Fruit fly (Drosophila melanogaster): ENCODE results near the gene CG32762.
A peak's percentile ranks its signal among the peaks of the same experiment; 100 is the strongest.

CG32762 gene

DNA sequence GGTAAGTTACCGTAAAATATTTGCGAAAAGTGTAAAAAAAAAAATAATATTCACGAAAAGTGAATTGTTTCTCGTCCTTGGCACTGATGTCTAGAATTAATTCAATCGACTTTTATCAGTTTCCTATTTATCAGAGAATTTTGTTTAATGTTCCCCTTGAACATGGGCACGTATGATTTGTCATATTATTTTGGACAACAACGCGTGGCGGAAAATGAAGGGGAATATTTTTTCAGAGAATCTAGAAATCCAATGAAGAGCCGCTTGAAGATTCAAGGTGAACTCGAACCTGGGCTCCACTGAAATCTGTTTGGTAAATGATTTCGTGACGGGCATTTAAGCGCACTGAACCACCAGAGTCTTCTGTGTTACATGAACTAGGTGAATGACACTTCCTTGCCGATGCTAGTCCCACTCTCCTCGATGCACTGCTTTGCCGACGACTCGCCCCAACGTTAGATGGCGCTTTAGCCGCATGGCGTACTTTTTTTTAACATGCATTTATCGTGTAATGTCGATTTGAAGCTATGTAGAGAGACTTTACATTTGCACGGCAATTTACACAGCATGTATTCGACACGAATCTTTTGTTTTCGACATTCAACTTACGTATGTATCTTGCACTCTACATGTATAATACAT, 23.3 kb upstream of the CG32762 start (continued):
- TF ChIP-seq hbn (GFP tag; IDR thresholded peaks at IDR 0.05; ENCODE audit: partially characterized antibody) (peak; percentile 66), CG17829 (tag; optimal IDR thresholded peaks at IDR 0.05) (peak; percentile 2), CG6791 (GFP tag; IDR thresholded peaks at IDR 0.05; ENCODE audit: partially characterized antibody) (peak; percentile 94), lov (optimal IDR thresholded peaks at IDR 0.05) (no peak), lov (GFP tag; IDR thresholded peaks at IDR 0.05) (0 out of 3 replicates have a peak, but pooled peaks have one; percentile 9), Hey (tag; optimal IDR thresholded peaks at IDR 0.05) (peak; percentile 45), CG11504 (tag; optimal IDR thresholded peaks at IDR 0.05) (no peak), CG3847 (GFP tag; IDR thresholded peaks at IDR 0.05) (peak; percentile 44), Med (GFP tag) (peak; percentile 70), sug (tag; optimal IDR thresholded peaks at IDR 0.05) (peak; percentile 60), HmgD (GFP tag; optimal IDR thresholded peaks at IDR 0.05) (peak; percentile 7), HHEX (GFP tag; optimal IDR thresholded peaks at IDR 0.05) (peak; percentile 14), CG8281 (tag; optimal IDR thresholded peaks at IDR 0.05) (no peak), az2 (GFP tag; optimal IDR thresholded peaks at IDR 0.05) (peak; percentile 9), D19A (tag; optimal IDR thresholded peaks at IDR 0.05) (peak; percentile 35), CG8478 (optimal IDR thresholded peaks at IDR 0.05) (peak; percentile 70), CG32532 (GFP tag; IDR thresholded peaks at IDR 0.05) (peak; percentile 43), CG1832 (GFP tag; optimal IDR thresholded peaks at IDR 0.05) (no peak), Xbp1 (GFP tag; optimal IDR thresholded peaks at IDR 0.05) (peak; percentile 15), CG11695 (GFP tag; IDR thresholded peaks at IDR 0.05) (peak; percentile 16; the same call in 1 of the 3 replicates), pros (GFP tag; optimal IDR thresholded peaks at IDR 0.05) (peak; percentile 87), sisA (GFP tag; IDR thresholded peaks at IDR 0.05) (no peak; the same call in 1 of the 2 replicates), CG18476 (GFP tag; optimal IDR thresholded peaks at IDR 0.05) (peak; percentile 10), mirr (GFP tag; optimal IDR thresholded peaks at IDR 0.05) (peak; percentile 88), CG34224 (GFP tag; IDR thresholded peaks at IDR 0.05; ENCODE audit: partially characterized antibody) (peak; percentile 66; the same call in 2 of the 3 replicates), zen2 (GFP tag; IDR thresholded peaks at IDR 0.05; ENCODE audit: partially characterized antibody) (peak; percentile 92), sd (tag; optimal IDR thresholded peaks at IDR 0.05) (peak; percentile 64), CG3838 (GFP tag; optimal IDR thresholded peaks at IDR 0.05) (no peak), CG10959 (GFP tag; IDR thresholded peaks at IDR 0.05) (no peak), ttk (GFP tag; IDR thresholded peaks at IDR 0.05) (no peak), Sry-β (GFP tag; optimal IDR thresholded peaks at IDR 0.05) (no peak), ato (GFP tag; IDR thresholded peaks at IDR 0.05; ENCODE audit: partially characterized antibody) (peak; percentile 83), p53 (GFP tag; optimal IDR thresholded peaks at IDR 0.05) (peak; percentile 25), hkb (optimal IDR thresholded peaks at IDR 0.05) (peak; percentile 2), hkb (GFP tag; IDR thresholded peaks at IDR 0.05) (peak; percentile 40; the same call in 1 of the 2 replicates), Xrp1 (GFP tag; IDR thresholded peaks at IDR 0.05) (peak; percentile 23; the same call in 1 of the 2 replicates), CG15269 (tag; optimal IDR thresholded peaks at IDR 0.05) (peak; percentile 23), Bdp1 (GFP tag; optimal IDR thresholded peaks at IDR 0.05) (peak; percentile 100), ATbp (GFP tag; optimal IDR thresholded peaks at IDR 0.05) (no peak), sc (optimal IDR thresholded peaks at IDR 0.05) (no peak), sc (GFP tag; optimal IDR thresholded peaks at IDR 0.05) (no peak), vvl (GFP tag; IDR thresholded peaks at IDR 0.05) (peak; percentile 51; the same call in 1 of the 2 replicates), otp (GFP tag; IDR thresholded peaks at IDR 0.05) (0 out of 3 replicates have a peak, but pooled peaks have one; percentile 4), ERR (GFP tag; optimal IDR thresholded peaks at IDR 0.05) (peak; percentile 53), CTCF (GFP tag; optimal IDR thresholded peaks at IDR 0.05) (peak; percentile 94), mld (GFP tag; IDR thresholded peaks at IDR 0.05; ENCODE audit: partially characterized antibody) (peak; percentile 92), CG2889 (GFP tag; IDR thresholded peaks at IDR 0.05) (no peak), CG9215 (GFP tag; IDR thresholded peaks at IDR 0.05) (0 out of 2 replicates have a peak, but pooled peaks have one; percentile 22), CG11723 (GFP tag; optimal IDR thresholded peaks at IDR 0.05) (no peak), ap (GFP tag; IDR thresholded peaks at IDR 0.05) (no peak), dpn (GFP tag; optimal IDR thresholded peaks at IDR 0.05) (peak in 1 of 2 experiments; percentile 11)
